Fruit fly (Drosophila melanogaster): ENCODE measurements around the gene TfIIFalpha.

The TfIIFalpha gene

DNA sequence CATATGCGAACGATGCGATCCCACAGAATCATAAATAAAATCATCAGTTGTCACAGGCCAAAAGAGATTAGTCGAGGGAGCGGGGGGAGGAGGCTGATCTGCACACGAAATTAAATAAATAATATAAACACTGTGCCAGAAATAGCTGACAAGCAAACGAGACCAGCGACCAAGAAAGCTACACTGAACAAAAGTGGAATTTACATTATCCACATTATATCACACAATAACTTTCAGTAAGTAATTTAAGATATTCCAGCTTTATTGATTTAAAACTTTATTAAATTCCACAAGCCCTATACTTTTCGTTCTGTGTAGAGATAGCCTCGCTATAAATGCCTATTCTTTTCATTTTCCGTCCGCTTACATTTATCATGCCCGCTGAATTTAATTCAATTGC, 23.9 kb downstream of the TfIIFalpha start:
- TF ChIP-seq Fer2 (tag; optimal IDR thresholded peaks at IDR 0.05) (peak; percentile 47), Sox102F (GFP tag; optimal IDR thresholded peaks at IDR 0.05) (peak; percentile 89), CG10979 (tag; optimal IDR thresholded peaks at IDR 0.05) (peak; percentile 77), zfh2 (GFP tag; optimal IDR thresholded peaks at IDR 0.05) (peak; percentile 70), CG6272 (GFP tag; IDR thresholded peaks at IDR 0.05) (peak; percentile 47), aop (GFP tag; IDR thresholded peaks at IDR 0.05) (0 out of 2 replicates have a peak, but pooled peaks have one; percentile 41), h (optimal IDR thresholded peaks at IDR 0.05) (no peak), bigmax (GFP tag; optimal IDR thresholded peaks at IDR 0.05) (no peak), crp (GFP tag; optimal IDR thresholded peaks at IDR 0.05) (peak in 1 of 2 experiments; percentile 3), sug (tag; optimal IDR thresholded peaks at IDR 0.05) (peak; percentile 31), CG33557 (GFP tag; optimal IDR thresholded peaks at IDR 0.05) (no peak), CG5180 (GFP tag; optimal IDR thresholded peaks at IDR 0.05) (peak; percentile 19), cas (GFP tag; IDR thresholded peaks at IDR 0.05) (peak; percentile 77), CG16815 (GFP tag; optimal IDR thresholded peaks at IDR 0.05) (peak; percentile 58), Sox100B (GFP tag; optimal IDR thresholded peaks at IDR 0.05) (peak; percentile 78), CG7928 (GFP tag; optimal IDR thresholded peaks at IDR 0.05) (peak; percentile 23), stwl (tag; optimal IDR thresholded peaks at IDR 0.05) (peak; percentile 9), jumu (GFP tag; optimal IDR thresholded peaks at IDR 0.05) (peak; percentile 66), CG18476 (GFP tag; optimal IDR thresholded peaks at IDR 0.05) (peak; percentile 70), br (optimal IDR thresholded peaks at IDR 0.05) (no peak), trem (tag; optimal IDR thresholded peaks at IDR 0.05) (peak; percentile 54), CG12744 (GFP tag; optimal IDR thresholded peaks at IDR 0.05) (peak; percentile 64), CG15479 (GFP tag; optimal IDR thresholded peaks at IDR 0.05) (no peak), exex (tag; optimal IDR thresholded peaks at IDR 0.05) (no peak), CG1602 (GFP tag; optimal IDR thresholded peaks at IDR 0.05) (peak; percentile 72), Oli (tag; optimal IDR thresholded peaks at IDR 0.05) (peak; percentile 81), caup (GFP tag; optimal IDR thresholded peaks at IDR 0.05; ENCODE audit: severe bottlenecking) (peak; percentile 72), CG32772 (GFP tag; IDR thresholded peaks at IDR 0.05) (peak; percentile 82), CG15073 (GFP tag; optimal IDR thresholded peaks at IDR 0.05) (peak; percentile 6), tll (GFP tag; optimal IDR thresholded peaks at IDR 0.05) (no peak), Six4 (GFP tag; optimal IDR thresholded peaks at IDR 0.05) (peak; percentile 54), CG1529 (GFP tag; optimal IDR thresholded peaks at IDR 0.05) (peak; percentile 69), CG14050 (GFP tag; IDR thresholded peaks at IDR 0.05) (peak; percentile 78), inv (GFP tag; IDR thresholded peaks at IDR 0.05; ENCODE audit: partially characterized antibody) (no peak), nerfin-1 (tag; optimal IDR thresholded peaks at IDR 0.05) (peak; percentile 35), E2f1 (GFP tag; IDR thresholded peaks at IDR 0.05) (peak; percentile 87), Neu2 (GFP tag; optimal IDR thresholded peaks at IDR 0.05; ENCODE audit: borderline replicate concordance) (no peak), dimm (GFP tag; IDR thresholded peaks at IDR 0.05) (no peak), Camta (GFP tag; optimal IDR thresholded peaks at IDR 0.05) (peak; percentile 77), CG10209 (GFP tag; optimal IDR thresholded peaks at IDR 0.05) (peak; percentile 81), CG7271 (tag; optimal IDR thresholded peaks at IDR 0.05) (no peak), CG31224 (GFP tag; IDR thresholded peaks at IDR 0.05) (peak; percentile 79; the same call in 1 of the 2 replicates), sens-2 (GFP tag; IDR thresholded peaks at IDR 0.05) (peak; percentile 80), CG15269 (tag; optimal IDR thresholded peaks at IDR 0.05) (peak; percentile 88), HLH4C (GFP tag; IDR thresholded peaks at IDR 0.05; ENCODE audit: partially characterized antibody) (no peak), ttk (GFP tag; IDR thresholded peaks at IDR 0.05) (peak; percentile 87; the same call in 1 of the 2 replicates), nerfin-2 (GFP tag; IDR thresholded peaks at IDR 0.05; ENCODE audit: partially characterized antibody) (no peak), CG12769 (tag; optimal IDR thresholded peaks at IDR 0.05) (peak; percentile 70), Kr (GFP tag; optimal IDR thresholded peaks at IDR 0.05) (no peak), CG34224 (GFP tag; IDR thresholded peaks at IDR 0.05; ENCODE audit: partially characterized antibody) (no peak)

Measured in whole organism, embryonic.